Fruit fly (Drosophila melanogaster) whole organism: Measurements from ENCODE around the gene pins.
A peak's percentile ranks its signal among the peaks of the same experiment; 100 is the strongest.

Experiments
- CG8478 ChIP-seq: fragments of >200 bp; optimal IDR thresholded peaks from 2 replicates; lab custom pipeline; 2018; ENCODE audit warnings: inconsistent platforms
- Dll ChIP-seq: fragments of >200 bp; optimal IDR thresholded peaks from 2 replicates; lab custom pipeline; 2017
- EcR ChIP-seq, 2 experiments: fragments of >200 bp; optimal IDR thresholded peaks; 2 replicates each; lab custom pipeline; 2017; ENCODE audit warnings: missing biosample characterization in 2 of 2, missing genetic modification characterization in 2 of 2, missing genetic modification reagents in 2 of 2
- pan ChIP-seq: fragments of >200 bp; optimal IDR thresholded peaks from 2 replicates; lab custom pipeline; 2017
- psq ChIP-seq: fragments of >200 bp; optimal IDR thresholded peaks from 2 replicates; lab custom pipeline; 2017
- usp ChIP-seq: fragments of >200 bp; optimal IDR thresholded peaks from 2 replicates; lab custom pipeline; 2017; ENCODE audit warnings: missing biosample characterization, missing genetic modification characterization, mixed read lengths

The pins gene

DNA sequence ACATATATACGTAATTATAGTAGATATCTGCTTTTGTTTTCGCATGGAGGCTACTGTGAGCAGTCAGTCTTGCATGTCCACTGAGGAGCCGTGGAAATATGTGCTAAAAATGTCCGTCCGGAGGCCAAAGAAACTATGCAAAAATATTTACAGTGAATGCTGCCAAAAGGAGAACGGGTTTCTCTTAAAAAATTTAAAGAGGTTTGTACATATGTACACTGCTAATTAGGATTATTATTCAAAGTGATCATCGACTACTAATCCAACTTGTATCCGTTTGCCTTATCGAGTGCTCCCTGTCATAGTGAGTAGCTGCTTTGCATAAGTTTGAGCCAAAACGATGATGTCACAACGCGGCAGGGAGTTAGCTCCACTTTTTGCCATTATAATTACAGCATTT is 25.7 kb upstream of the pins start:
- TF ChIP-seq psq (lab: Kevin White, UChicago) (no peak), Dll (lab: Kevin White, UChicago) (no peak), CG8478 (no peak)

DNA sequence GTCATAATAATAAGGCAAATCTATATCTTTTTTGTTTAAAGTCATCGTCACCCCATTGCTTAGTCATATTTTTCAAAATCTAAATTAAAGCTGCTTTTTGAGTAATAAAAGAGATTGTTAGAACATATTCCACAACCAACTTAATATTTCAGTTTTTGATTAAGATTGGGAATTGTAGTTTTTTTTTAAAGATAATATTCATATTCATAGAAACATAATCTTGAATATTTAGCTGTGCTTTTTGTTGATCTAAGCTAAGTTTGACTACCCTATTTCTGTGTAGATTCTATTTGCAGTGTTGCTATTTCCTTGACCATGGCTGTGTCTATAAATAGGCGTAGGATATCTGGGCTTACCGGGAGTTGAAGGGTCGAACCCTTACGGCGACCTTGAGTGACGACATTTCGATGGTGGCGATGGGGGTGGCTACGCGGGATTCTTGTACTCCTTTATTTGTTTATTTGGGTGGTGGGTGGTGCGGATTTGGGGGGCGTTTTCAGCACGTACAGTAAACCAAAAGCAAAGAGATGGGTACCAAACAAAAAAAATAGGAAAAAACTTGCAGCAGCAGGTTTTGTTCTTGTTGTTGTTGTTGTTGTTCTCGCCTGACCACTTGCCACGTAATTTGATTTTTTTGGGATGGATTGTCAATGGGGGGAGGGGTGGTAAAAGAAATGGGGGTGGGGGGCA is 24.5 kb upstream of the pins start:
- TF ChIP-seq pan (lab: Kevin White, UChicago) (no peak), CG8478 (no peak), EcR (GFP tag; optimal IDR thresholded peaks at IDR 0.05; lab: Kevin White, UChicago) (no peak), psq (lab: Kevin White, UChicago) (no peak), usp (no peak), Dll (lab: Kevin White, UChicago) (no peak)

DNA sequence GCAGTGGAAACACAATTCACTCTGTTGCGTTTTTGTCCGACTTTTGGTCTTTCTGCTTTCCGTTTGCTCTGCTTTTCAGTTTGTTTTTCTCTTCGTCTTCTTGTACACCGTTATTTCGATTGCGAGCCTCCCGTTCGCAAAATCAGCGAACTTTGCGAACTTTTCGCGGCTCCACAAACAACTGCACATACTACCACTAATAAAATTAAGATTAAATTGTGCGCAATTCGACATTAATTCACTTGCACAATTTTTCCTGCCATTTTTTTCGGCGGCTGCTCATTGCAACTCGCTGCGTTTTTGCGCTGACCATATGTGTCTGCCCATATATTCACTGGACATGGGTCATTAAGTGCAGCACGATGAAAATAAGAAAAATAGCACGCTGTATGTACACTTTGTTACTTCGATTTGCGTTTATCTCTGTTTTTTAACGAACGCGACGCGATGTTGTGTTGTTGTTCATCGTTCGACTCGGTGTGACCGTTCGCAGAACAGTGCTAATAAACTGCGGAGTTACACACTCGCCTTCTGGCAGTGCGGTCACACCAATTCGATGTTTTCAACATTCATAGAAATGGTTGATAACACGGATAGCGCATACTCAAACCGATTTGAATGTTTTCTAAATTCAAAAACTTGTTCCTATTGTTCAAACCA is 23.9 kb upstream of the pins start, which contains the start of gene Klp98A:
Gene Klp98A, minus strand, starts transcription at position 486 of the 660 bp plus-strand sequence.
- TF ChIP-seq usp, result no peak
- no peak for TF ChIP-seq CG8478
- no peak for TF ChIP-seq EcR (GFP tag; optimal IDR thresholded peaks at IDR 0.05; lab: Kevin White, UChicago)
- TF ChIP-seq Dll (lab: Kevin White, UChicago), result no peak
- no peak for TF ChIP-seq psq (lab: Kevin White, UChicago)
- no peak for TF ChIP-seq pan (lab: Kevin White, UChicago)

DNA sequence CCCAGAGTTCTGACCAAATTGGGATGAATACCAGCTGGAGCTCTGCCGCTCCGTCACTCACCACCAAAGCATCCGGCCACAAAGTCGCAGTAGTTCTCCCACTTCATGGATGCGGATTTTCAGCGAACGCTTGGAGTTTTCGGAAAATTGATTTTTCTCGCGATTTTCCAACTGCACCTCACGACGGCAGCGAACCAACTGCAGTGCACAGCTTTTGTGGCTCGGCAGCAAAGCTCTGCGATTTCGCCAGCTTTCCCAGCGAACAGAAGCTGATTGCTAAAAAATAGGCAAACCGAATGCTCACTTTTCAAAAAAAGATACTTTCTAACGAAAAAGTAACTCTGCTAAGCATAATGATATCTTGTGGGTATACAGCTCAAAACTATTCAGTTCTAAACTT is 21.5 kb upstream of the pins start, which contains the start of gene CG5646:
Gene CG5646, minus strand, starts transcription at position 206 of the 400 bp plus-strand sequence.
- TF ChIP-seq psq (lab: Kevin White, UChicago) (no peak), CG8478 (no peak), EcR (GFP tag; optimal IDR thresholded peaks at IDR 0.05; lab: Kevin White, UChicago) (no peak), pan (lab: Kevin White, UChicago) (no peak), usp (no peak), Dll (lab: Kevin White, UChicago) (no peak)

DNA sequence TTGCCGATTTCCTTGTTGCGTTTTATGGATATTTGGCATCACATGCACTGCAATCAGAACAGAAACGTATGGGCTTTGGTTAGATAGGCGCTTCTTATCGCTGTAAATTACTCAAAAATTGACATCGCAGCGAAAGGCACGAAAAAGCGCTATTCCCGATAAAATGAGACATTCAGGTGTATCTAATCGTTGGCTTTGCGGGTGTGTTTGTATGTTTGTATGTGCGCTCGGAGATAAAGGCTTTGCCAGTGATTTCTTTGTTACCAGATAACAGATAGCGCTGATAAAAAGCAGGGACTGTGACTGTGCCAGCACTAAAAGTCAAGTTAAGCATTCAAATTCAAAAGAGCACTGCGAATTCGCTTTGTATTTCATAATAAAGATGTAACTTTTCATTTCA is 14.1 kb upstream of the pins start:
- TF ChIP-seq usp (no peak), CG8478 (no peak), pan (lab: Kevin White, UChicago) (no peak), Dll (lab: Kevin White, UChicago) (no peak), EcR (GFP tag; optimal IDR thresholded peaks at IDR 0.05; lab: Kevin White, UChicago) (no peak), psq (lab: Kevin White, UChicago) (no peak)

DNA sequence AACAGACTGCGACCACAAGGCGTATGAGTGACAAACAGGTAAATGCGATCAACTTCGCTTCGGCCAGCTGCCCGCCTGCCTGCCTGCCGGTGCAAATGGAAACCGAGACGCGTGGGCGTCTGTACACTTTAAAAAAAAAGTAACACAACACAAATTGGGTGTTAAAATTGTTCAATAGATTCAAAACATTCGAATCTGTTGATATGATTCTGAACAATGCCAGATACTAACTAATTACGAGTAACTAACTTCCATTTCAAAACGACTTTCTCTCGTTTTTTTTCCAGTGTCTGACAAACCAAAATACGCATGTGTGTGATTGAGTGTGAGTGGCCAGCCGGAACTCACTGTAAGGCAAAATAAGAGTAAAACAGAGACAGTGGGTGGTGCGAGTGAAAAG is 12.9 kb upstream of the pins start:
- no peak for TF ChIP-seq Dll (lab: Kevin White, UChicago)

DNA sequence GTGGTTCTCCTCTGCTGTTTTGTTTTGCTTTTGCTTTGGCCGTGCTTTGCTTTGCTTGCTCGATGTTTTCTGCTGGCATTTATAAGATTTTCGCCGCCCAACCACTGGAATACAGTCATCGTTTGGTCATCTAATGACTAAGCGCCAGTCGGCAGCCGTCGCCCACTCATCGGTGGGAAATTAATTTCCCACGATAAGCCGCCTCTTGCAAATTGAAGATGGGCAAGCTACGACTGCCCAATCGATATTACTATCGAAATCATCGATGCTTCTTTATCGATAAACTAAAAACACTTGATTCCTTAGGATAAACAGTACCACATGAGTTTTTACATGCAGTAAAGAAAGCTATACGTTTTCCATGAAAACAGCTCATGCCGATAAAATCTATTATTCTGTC is 11.9 kb upstream of the pins start:
- TF ChIP-seq psq (lab: Kevin White, UChicago), result no peak
- TF ChIP-seq pan (lab: Kevin White, UChicago), result no peak
- no peak for TF ChIP-seq usp
- no peak for TF ChIP-seq CG8478
- no peak for TF ChIP-seq Dll (lab: Kevin White, UChicago)
- TF ChIP-seq EcR (GFP tag; optimal IDR thresholded peaks at IDR 0.05; lab: Kevin White, UChicago), result no peak

DNA sequence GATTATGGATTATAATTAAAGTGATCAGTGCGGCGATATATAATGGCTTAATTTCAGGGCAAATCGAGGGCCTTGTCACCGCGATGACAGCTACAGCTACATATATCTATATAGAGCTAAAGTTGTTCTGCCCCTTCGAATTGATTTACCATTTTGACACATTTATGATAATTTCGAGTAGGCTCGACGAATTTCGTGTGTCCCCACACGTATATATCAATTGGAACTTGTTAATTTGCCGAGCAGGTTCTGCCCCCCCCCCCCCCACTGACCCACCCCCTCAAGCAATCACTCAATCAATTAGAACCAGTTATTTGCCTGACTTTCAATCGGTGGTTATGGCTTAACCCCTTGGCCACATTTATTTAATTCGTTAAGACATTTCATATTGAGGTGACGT is 3.2 kb upstream of the pins start:
- TF ChIP-seq CG8478, result no peak
- no peak for TF ChIP-seq pan (lab: Kevin White, UChicago)
- TF ChIP-seq psq (lab: Kevin White, UChicago), result no peak
- TF ChIP-seq usp, result no peak
- no peak for TF ChIP-seq Dll (lab: Kevin White, UChicago)
- no peak for TF ChIP-seq EcR (GFP tag; optimal IDR thresholded peaks at IDR 0.05; lab: Kevin White, UChicago)

DNA sequence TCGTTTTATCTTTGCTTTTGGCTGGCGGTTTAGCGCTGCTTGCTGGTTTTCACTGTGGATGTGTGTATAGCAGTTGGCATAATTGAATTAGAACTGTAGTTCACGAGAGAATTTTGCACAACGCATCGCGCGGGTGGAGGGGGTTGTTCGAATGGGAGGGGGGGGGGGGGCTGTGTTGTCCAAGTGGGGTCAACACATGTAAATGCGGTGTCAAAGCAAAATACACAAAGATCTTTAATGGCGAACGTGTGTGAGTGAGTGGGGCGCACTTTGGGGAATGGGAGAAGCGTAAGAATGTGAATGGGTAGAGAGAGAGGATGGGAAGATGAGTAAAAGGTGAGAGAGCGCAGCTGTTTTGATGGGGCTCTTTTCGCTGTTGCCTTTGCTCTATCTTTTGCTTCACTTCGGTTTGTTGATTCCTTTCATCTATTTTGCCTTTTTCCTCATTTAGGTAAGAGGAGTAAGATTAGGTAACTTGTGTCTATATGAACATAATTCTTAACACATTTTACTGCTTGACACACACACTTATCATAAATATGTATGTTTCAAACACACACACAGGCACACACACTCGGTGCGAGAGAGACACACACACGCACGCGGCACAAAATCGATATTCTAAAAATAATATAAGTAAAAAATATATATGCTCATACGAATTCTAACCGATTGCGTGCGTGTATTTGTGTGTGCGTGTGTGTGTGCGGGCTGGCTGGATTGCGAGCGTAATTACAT is 2.2 kb upstream of the pins start:
- no peak for TF ChIP-seq EcR (GFP tag; optimal IDR thresholded peaks at IDR 0.05; lab: Kevin White, UChicago)
- TF ChIP-seq CG8478, result no peak
- TF ChIP-seq pan (lab: Kevin White, UChicago), result no peak
- no peak for TF ChIP-seq usp
- no peak for TF ChIP-seq Dll (lab: Kevin White, UChicago)
- TF ChIP-seq psq (lab: Kevin White, UChicago), result no peak

DNA sequence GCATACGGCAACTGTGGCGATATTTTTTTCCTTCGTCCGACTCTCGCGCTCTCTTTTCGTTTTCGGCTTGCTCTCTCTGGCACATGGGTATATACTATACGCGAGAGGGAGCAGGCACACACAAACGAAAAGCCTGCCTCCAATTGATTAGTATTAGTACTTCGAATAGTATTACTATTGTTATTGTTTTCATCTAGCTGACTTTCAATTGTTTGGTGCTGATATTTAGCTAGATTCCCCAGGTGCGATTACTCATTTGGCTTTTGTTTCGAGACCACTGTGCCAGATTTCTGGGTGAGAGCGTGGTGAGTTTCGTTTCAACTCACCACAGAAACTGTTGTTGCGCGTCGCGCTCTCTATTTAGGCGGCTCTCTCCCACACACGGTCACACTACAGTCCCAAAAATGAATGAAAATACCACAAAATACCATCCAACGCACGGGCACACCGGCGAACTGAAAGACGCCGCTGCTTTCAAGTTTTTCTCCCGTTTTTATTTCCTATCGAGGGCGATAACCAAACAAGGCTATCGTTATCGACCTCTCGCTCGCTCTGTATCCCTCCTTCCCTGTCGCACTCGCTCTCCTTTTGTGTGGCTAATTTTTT is 1.3 kb upstream of the pins start:
- peak; percentile 42 for TF ChIP-seq Dll (lab: Kevin White, UChicago)
- TF ChIP-seq CG8478, result no peak

DNA sequence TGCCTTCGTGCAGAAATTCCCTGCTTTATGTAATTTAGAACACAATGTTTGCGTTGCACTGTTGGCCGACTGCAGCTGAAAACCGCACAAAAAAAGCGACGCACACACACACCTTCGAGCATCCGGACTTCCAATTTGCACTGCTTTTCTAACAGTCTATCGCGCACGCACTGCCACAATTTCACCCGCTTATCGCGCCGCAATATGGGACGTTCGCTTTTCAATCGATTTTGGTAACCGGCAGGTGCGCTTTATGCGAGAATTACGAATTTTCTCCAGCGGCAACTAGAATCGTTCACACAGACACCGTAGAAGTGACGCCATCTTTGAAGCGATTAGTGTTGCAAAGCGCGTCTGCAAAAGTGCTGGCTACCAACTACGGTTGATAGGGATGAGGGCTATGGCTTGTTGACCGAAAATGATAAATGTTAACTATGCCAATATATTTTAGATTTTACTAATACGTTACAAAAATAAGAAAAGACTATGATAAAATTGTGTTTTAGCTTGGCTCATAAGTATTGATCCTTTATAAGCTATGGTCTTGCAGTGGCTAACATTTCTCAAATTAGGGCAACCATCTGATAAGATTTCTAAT is 651 bp upstream of the pins start, which contains the start of gene wdb:
Gene wdb, minus strand, starts transcription at position 352 of the 598 bp plus-strand sequence.
- TF ChIP-seq psq (lab: Kevin White, UChicago), result no peak
- no peak for TF ChIP-seq usp
- no peak for TF ChIP-seq EcR (GFP tag; optimal IDR thresholded peaks at IDR 0.05; lab: Kevin White, UChicago)
- no peak for TF ChIP-seq CG8478
- TF ChIP-seq pan (lab: Kevin White, UChicago), result no peak
- no peak for TF ChIP-seq Dll (lab: Kevin White, UChicago)
